Fruit fly (Drosophila melanogaster) whole organism, embryonic: ENCODE data around the gene sing.

Experiments
- B-H2 ChIP-seq: fragments of 200-800 bp; sonication (Bioruptor generic); optimal IDR thresholded peaks from 2 replicates; lab custom pipeline; 2018; ENCODE audit warnings: missing biosample characterization, mild to moderate bottlenecking, missing genetic modification characterization
- Bdp1 ChIP-seq: fragments of 200-800 bp; sonication (Bioruptor generic); optimal IDR thresholded peaks from 3 replicates; lab custom pipeline; 2016; ENCODE audit warnings: missing biosample characterization, missing genetic modification characterization
- CG10565 ChIP-seq: fragments of 200-800 bp; sonication (Bioruptor generic); optimal IDR thresholded peaks from 3 replicates; lab custom pipeline; 2016; ENCODE audit warnings: missing biosample characterization, mild to moderate bottlenecking, missing genetic modification characterization
- CG11093 ChIP-seq: fragments of 200-800 bp; sonication (Bioruptor generic); IDR thresholded peaks from 3 replicates; pipeline ENCODE4 v1.3.6; 2022; ENCODE audit warnings: missing biosample characterization, missing genetic modification characterization
- CG11456 ChIP-seq: fragments of 200-800 bp; sonication (Bioruptor generic); IDR thresholded peaks from 3 replicates; pipeline ENCODE4 v1.3.6; 2022; ENCODE audit warnings: missing biosample characterization, missing genetic modification characterization
- CG11723 ChIP-seq: fragments of 200-800 bp; sonication (Bioruptor generic); optimal IDR thresholded peaks from 2 replicates; lab custom pipeline; 2017; ENCODE audit warnings: missing biosample characterization, mild to moderate bottlenecking, missing genetic modification characterization
- CG13424 ChIP-seq: fragments of 200-800 bp; sonication (Bioruptor generic); optimal IDR thresholded peaks from 2 replicates; lab custom pipeline; 2019; ENCODE audit warnings: missing biosample characterization, mild to moderate bottlenecking, missing genetic modification characterization, moderate library complexity
- CG13894 ChIP-seq: fragments of 200-800 bp; sonication (Bioruptor generic); optimal IDR thresholded peaks from 3 replicates; lab custom pipeline; 2018; ENCODE audit warnings: missing biosample characterization, mild to moderate bottlenecking, missing genetic modification characterization, moderate library complexity
- CG15601 ChIP-seq: fragments of 200-800 bp; sonication (Bioruptor generic); optimal IDR thresholded peaks from 3 replicates; lab custom pipeline; 2019; ENCODE audit warnings: missing biosample characterization, mild to moderate bottlenecking, missing genetic modification characterization, moderate library complexity
- CG1602 ChIP-seq: fragments of 200-800 bp; sonication (Bioruptor generic); optimal IDR thresholded peaks from 3 replicates; lab custom pipeline; 2016; ENCODE audit warnings: missing biosample characterization, missing genetic modification characterization
- CG17385 ChIP-seq: fragments of 200-800 bp; sonication (Bioruptor generic); optimal IDR thresholded peaks from 3 replicates; lab custom pipeline; 2018; ENCODE audit warnings: missing biosample characterization, mild to moderate bottlenecking, missing genetic modification characterization
- CG18599 ChIP-seq: fragments of 200-800 bp; sonication (Bioruptor generic); optimal IDR thresholded peaks from 3 replicates; lab custom pipeline; 2017; ENCODE audit warnings: missing biosample characterization, missing genetic modification characterization, mild to moderate bottlenecking, moderate library complexity, missing genetic modification reagents
- CG2712 ChIP-seq: fragments of 200-800 bp; optimal IDR thresholded peaks from 3 replicates; lab custom pipeline; 2019; ENCODE audit warnings: missing biosample characterization, mild to moderate bottlenecking, missing genetic modification characterization, moderate library complexity
- CG32532 ChIP-seq: fragments of 200-800 bp; sonication (Bioruptor generic); IDR thresholded peaks from 2 replicates; pipeline ENCODE4 v1.3.6; 2022; ENCODE audit warnings: missing biosample characterization, missing genetic modification characterization
- CG32767 ChIP-seq: fragments of 200-800 bp; sonication (Bioruptor generic); IDR thresholded peaks from 2 replicates; pipeline ENCODE4 v1.3.6; 2022; ENCODE audit warnings: missing biosample characterization, missing genetic modification characterization
- CG3407 ChIP-seq: fragments of 200-800 bp; sonication (Bioruptor generic); optimal IDR thresholded peaks from 2 replicates; lab custom pipeline; 2018; ENCODE audit warnings: missing biosample characterization, mild to moderate bottlenecking, missing genetic modification characterization
- CG42726 ChIP-seq: fragments of 200-800 bp; sonication (Bioruptor generic); IDR thresholded peaks from 2 replicates; pipeline ENCODE4 v1.3.6; 2022; ENCODE audit warnings: missing biosample characterization, missing genetic modification characterization; ENCODE audit not compliant: partially characterized antibody
- CG4854 ChIP-seq: fragments of 200-800 bp; sonication (Bioruptor generic); optimal IDR thresholded peaks from 2 replicates; lab custom pipeline; 2016; ENCODE audit warnings: missing biosample characterization, missing genetic modification characterization, inconsistent platforms
- CG5180 ChIP-seq: fragments of 200-800 bp; sonication (Bioruptor generic); optimal IDR thresholded peaks from 3 replicates; lab custom pipeline; 2017; ENCODE audit warnings: missing biosample characterization, missing genetic modification characterization, mild to moderate bottlenecking, moderate library complexity, missing genetic modification reagents
- CG8290 ChIP-seq, 3 experiments: fragments of 200-800 bp; sonication (Bioruptor generic); optimal IDR thresholded peaks; 2 replicates each; lab custom pipeline; 2016 to 2019; ENCODE audit warnings: missing biosample characterization in 3 of 3, missing genetic modification characterization in 3 of 3, mild to moderate bottlenecking in 2 of 3, moderate library complexity in 1 of 3
- CG8944 ChIP-seq: fragments of 200-800 bp; sonication (Bioruptor generic); optimal IDR thresholded peaks from 3 replicates; lab custom pipeline; 2016; ENCODE audit warnings: missing biosample characterization, missing genetic modification characterization
- CG9932 ChIP-seq: fragments of 200-800 bp; sonication (Bioruptor generic); IDR thresholded peaks from 2 replicates; pipeline ENCODE4 v1.3.6; 2022; ENCODE audit warnings: missing biosample characterization, missing genetic modification characterization
- Dfd ChIP-seq, 2 experiments: fragments of >200 bp; optimal IDR thresholded peaks; 2 replicates each; lab custom pipeline; 2017; ENCODE audit warnings: missing biosample characterization in 2 of 2, missing genetic modification characterization in 2 of 2
- Dll ChIP-seq: fragments of 200-800 bp; sonication (Bioruptor generic); IDR thresholded peaks from 4 replicates; pipeline ENCODE4 v1.3.6; 2022; ENCODE audit warnings: missing biosample characterization, missing genetic modification characterization; ENCODE audit not compliant: partially characterized antibody
- E2f2 ChIP-seq: fragments of 200-800 bp; sonication (Bioruptor generic); IDR thresholded peaks from 2 replicates; pipeline ENCODE4 v1.3.6; 2022; ENCODE audit warnings: missing biosample characterization, missing genetic modification characterization
- MBD-R2 ChIP-seq: fragments of 200-800 bp; sonication (Bioruptor generic); IDR thresholded peaks from 2 replicates; pipeline ENCODE4 v1.3.6; 2022; ENCODE audit warnings: missing biosample characterization, missing genetic modification characterization
- Mad ChIP-seq: fragments of 200-800 bp; sonication (Bioruptor generic); optimal IDR thresholded peaks from 2 replicates; lab custom pipeline; 2016; ENCODE audit warnings: missing biosample characterization, missing genetic modification characterization
- Max ChIP-seq: fragments of 200-800 bp; sonication (Bioruptor generic); optimal IDR thresholded peaks from 2 replicates; lab custom pipeline; 2016; ENCODE audit warnings: missing biosample characterization, mild to moderate bottlenecking, missing genetic modification characterization
- Mes4 ChIP-seq: fragments of 200-800 bp; sonication (Bioruptor generic); optimal IDR thresholded peaks from 2 replicates; lab custom pipeline; 2016; ENCODE audit warnings: missing biosample characterization, missing genetic modification characterization
- Mrtf ChIP-seq: fragments of 200-800 bp; sonication (Bioruptor generic); IDR thresholded peaks from 3 replicates; pipeline ENCODE4 v1.3.6; 2022; ENCODE audit warnings: missing biosample characterization, missing genetic modification characterization
- Neu2 ChIP-seq: fragments of 200-800 bp; sonication (Bioruptor generic); optimal IDR thresholded peaks from 3 replicates; lab custom pipeline; 2016; ENCODE audit warnings: missing biosample characterization, missing genetic modification characterization, borderline replicate concordance
- Sin3A ChIP-seq: fragments of >200 bp; optimal IDR thresholded peaks from 2 replicates; lab custom pipeline; 2018
- Vsx1 ChIP-seq: fragments of 200-800 bp; sonication (Bioruptor generic); optimal IDR thresholded peaks from 2 replicates; lab custom pipeline; 2017; ENCODE audit warnings: missing biosample characterization, mild to moderate bottlenecking, missing genetic modification characterization, missing genetic modification reagents
- amos ChIP-seq: fragments of 200-800 bp; sonication (Bioruptor generic); IDR thresholded peaks from 2 replicates; pipeline ENCODE4 v1.3.6; 2022; ENCODE audit warnings: missing biosample characterization, missing genetic modification characterization; ENCODE audit not compliant: partially characterized antibody
- ash1 ChIP-seq: fragments of 200-800 bp; sonication (Bioruptor generic); optimal IDR thresholded peaks from 2 replicates; lab custom pipeline; 2018; ENCODE audit warnings: missing biosample characterization, mild to moderate bottlenecking, missing genetic modification characterization
- bab2 ChIP-seq: fragments of 200-800 bp; sonication (Bioruptor generic); optimal IDR thresholded peaks from 2 replicates; lab custom pipeline; 2016; ENCODE audit warnings: missing biosample characterization, missing genetic modification characterization
- bbx ChIP-seq: fragments of 200-800 bp; sonication (Bioruptor generic); IDR thresholded peaks from 2 replicates; pipeline ENCODE4 v1.3.6; 2022; ENCODE audit warnings: missing biosample characterization, missing genetic modification characterization; ENCODE audit not compliant: partially characterized antibody
- bcd ChIP-seq: fragments of 200-800 bp; sonication (Bioruptor generic); optimal IDR thresholded peaks from 2 replicates; lab custom pipeline; 2017; ENCODE audit warnings: missing biosample characterization, mild to moderate bottlenecking, missing genetic modification characterization
- btn ChIP-seq: fragments of 200-800 bp; sonication (Bioruptor generic); optimal IDR thresholded peaks from 2 replicates; lab custom pipeline; 2016; ENCODE audit warnings: missing biosample characterization, missing genetic modification characterization
- en ChIP-seq: fragments of 200-800 bp; sonication (Bioruptor generic); optimal IDR thresholded peaks from 2 replicates; lab custom pipeline; 2016; ENCODE audit warnings: missing biosample characterization, missing genetic modification characterization
- eve ChIP-seq, 2 experiments: fragments of >200 bp; optimal IDR thresholded peaks; 2 replicates each; lab custom pipeline; 2017; ENCODE audit warnings: missing biosample characterization in 2 of 2, missing genetic modification characterization in 2 of 2
- fd102C ChIP-seq: fragments of 200-800 bp; sonication (Bioruptor generic); optimal IDR thresholded peaks from 2 replicates; lab custom pipeline; 2018; ENCODE audit warnings: missing biosample characterization, mild to moderate bottlenecking, missing genetic modification characterization, moderate library complexity
- h ChIP-seq: fragments of >200 bp; optimal IDR thresholded peaks from 2 replicates; lab custom pipeline; 2017
- inv ChIP-seq: fragments of 200-800 bp; sonication (Bioruptor generic); IDR thresholded peaks from 2 replicates; pipeline ENCODE4 v1.3.6; 2022; ENCODE audit warnings: missing biosample characterization, missing genetic modification characterization; ENCODE audit not compliant: partially characterized antibody
- jing ChIP-seq: fragments of 200-800 bp; sonication (Bioruptor generic); optimal IDR thresholded peaks from 2 replicates; lab custom pipeline; 2018; ENCODE audit warnings: missing biosample characterization, mild to moderate bottlenecking, missing genetic modification characterization
- ken ChIP-seq: fragments of 200-800 bp; sonication (Bioruptor generic); IDR thresholded peaks from 3 replicates; pipeline ENCODE4 v1.3.6; 2022; ENCODE audit warnings: missing biosample characterization, missing genetic modification characterization
- p53 ChIP-seq: fragments of 200-800 bp; sonication (Bioruptor generic); optimal IDR thresholded peaks from 2 replicates; lab custom pipeline; 2016; ENCODE audit warnings: missing biosample characterization, missing genetic modification characterization
- pzg ChIP-seq: fragments of 200-800 bp; sonication (Bioruptor generic); optimal IDR thresholded peaks from 3 replicates; lab custom pipeline; 2018; ENCODE audit warnings: missing biosample characterization, mild to moderate bottlenecking, missing genetic modification characterization, moderate library complexity
- sens ChIP-seq: fragments of 200-800 bp; sonication (Bioruptor generic); peaks from one replicate; lab custom pipeline; 2016; ENCODE audit warnings: missing biosample characterization, missing genetic modification characterization
- stc ChIP-seq: fragments of 200-800 bp; sonication (Bioruptor generic); IDR thresholded peaks from 2 replicates; pipeline ENCODE4 v1.3.6; 2022; ENCODE audit warnings: missing biosample characterization, missing genetic modification characterization
- trem ChIP-seq: fragments of 200-800 bp; optimal IDR thresholded peaks from 3 replicates; lab custom pipeline; 2019; ENCODE audit warnings: missing biosample characterization, mild to moderate bottlenecking, missing genetic modification characterization, moderate library complexity

The sing gene

dm6 chrX:16654931-16655409 is 24.1 kb upstream of the sing start, which contains the start of the genes Nemp and r (continued):
- TF ChIP-seq p53 (GFP tag; lab: Kevin White, UChicago) (peak; percentile 72), Vsx1 (GFP tag; lab: Kevin White, UChicago) (no peak), sens (peak; percentile 54), E2f2 (peak; percentile 79), bbx (GFP tag; lab: Robert Waterston, UW) (peak; percentile 62), jing (GFP tag; lab: Kevin White, UChicago) (no peak), CG13894 (no peak), CG32767 (GFP tag; lab: Robert Waterston, UW) (no peak), B-H2 (no peak), CG15601 (peak; percentile 77), CG17385 (GFP tag; lab: Kevin White, UChicago) (no peak), pzg (GFP tag; lab: Kevin White, UChicago) (peak; percentile 70), CG8290 (GFP tag; optimal IDR thresholded peaks at IDR 0.05; lab: Kevin White, UChicago) (peak; percentile 30), CG8290 (tag; optimal IDR thresholded peaks at IDR 0.05; lab: Kevin White, UChicago) (no peak), Neu2 (GFP tag; lab: Kevin White, UChicago) (no peak), CG1602 (GFP tag; lab: Kevin White, UChicago) (no peak), h (lab: Kevin White, UChicago) (no peak), CG8944 (GFP tag; lab: Kevin White, UChicago) (no peak), CG5180 (no peak), MBD-R2 (GFP tag; lab: Robert Waterston, UW) (peak; percentile 55; the same call in 1 of the 2 replicates), Mad (GFP tag; lab: Kevin White, UChicago) (no peak), inv (peak; percentile 68), bcd (GFP tag; lab: Kevin White, UChicago) (no peak), Sin3A (lab: Kevin White, UChicago) (peak; percentile 88)

dm6 chrX:16655724-16656235 is 23.3 kb upstream of the sing start:
- peak; percentile 2 for TF ChIP-seq bab2
- TF ChIP-seq CG11093, result no peak
- TF ChIP-seq CG11723, result no peak
- TF ChIP-seq CG32532 (GFP tag; lab: Robert Waterston, UW), result no peak
- no peak for TF ChIP-seq CG15601
- TF ChIP-seq stc (GFP tag; lab: Robert Waterston, UW), result no peak
- no peak for TF ChIP-seq eve (GFP tag; optimal IDR thresholded peaks at IDR 0.05; lab: Kevin White, UChicago)
- peak; percentile 22; the same call in 1 of the 2 replicates for TF ChIP-seq amos (GFP tag; lab: Robert Waterston, UW)
- TF ChIP-seq CG9932 (GFP tag; lab: Robert Waterston, UW), result no peak
- TF ChIP-seq fd102C (GFP tag; lab: Kevin White, UChicago), result no peak
- TF ChIP-seq ken, result no peak
- TF ChIP-seq CG2712 (tag; lab: Kevin White, UChicago), result peak; percentile 45
- no peak for TF ChIP-seq CG4854 (GFP tag; lab: Kevin White, UChicago)
- no peak for TF ChIP-seq en (GFP tag; lab: Kevin White, UChicago)
- no peak for TF ChIP-seq ash1 (GFP tag; lab: Kevin White, UChicago)
- no peak for TF ChIP-seq CG42726
- TF ChIP-seq CG10565 (GFP tag; lab: Kevin White, UChicago), result no peak
- peak; percentile 16 for TF ChIP-seq trem (tag; lab: Kevin White, UChicago)
- no peak for TF ChIP-seq Bdp1 (GFP tag; lab: Kevin White, UChicago)
- no peak for TF ChIP-seq CG3407 (GFP tag; lab: Kevin White, UChicago)
- no peak for TF ChIP-seq CG11456 (GFP tag; lab: Robert Waterston, UW)
- no peak for TF ChIP-seq CG13424 (tag; lab: Kevin White, UChicago)
- peak; percentile 7 for TF ChIP-seq Max
- TF ChIP-seq Dll (GFP tag; lab: Robert Waterston, UW), result 0 out of 4 replicates have a peak, but pooled peaks have one; percentile 13
- TF ChIP-seq Mes4, result no peak
- no peak for TF ChIP-seq Dfd (GFP tag; optimal IDR thresholded peaks at IDR 0.05; lab: Kevin White, UChicago)
- no peak for TF ChIP-seq btn (GFP tag; lab: Kevin White, UChicago)
- peak; percentile 40 for TF ChIP-seq CG18599
- no peak for TF ChIP-seq Mrtf (GFP tag; lab: Robert Waterston, UW)
